Worm (Caenorhabditis elegans): ENCODE measurements around the gene F26F2.3.

Gene F26F2.3

ce11 chrV:20522219-20522618 is 44.1 kb downstream of the F26F2.3 start, which contains the start of the genes Y38H6C.9 and fbxa-150:
TSS of gene Y38H6C.9 (minus strand) at chrV:20522270.
TSS of gene fbxa-150 (plus strand) at chrV:20522598.
- no peak for TF ChIP-seq unc-62 (GFP tag; optimal IDR thresholded peaks at IDR 0.05)

- TF ChIP-seq unc-62 (GFP tag; optimal IDR thresholded peaks at IDR 0.05): no peak
These were observed 47.4 kb downstream of the F26F2.3 start, which contains the start of gene Y38H6C.25 for ce11 chrV:20518927-20519326. TSS of gene Y38H6C.25 (plus strand) at chrV:20519227.

DNA sequence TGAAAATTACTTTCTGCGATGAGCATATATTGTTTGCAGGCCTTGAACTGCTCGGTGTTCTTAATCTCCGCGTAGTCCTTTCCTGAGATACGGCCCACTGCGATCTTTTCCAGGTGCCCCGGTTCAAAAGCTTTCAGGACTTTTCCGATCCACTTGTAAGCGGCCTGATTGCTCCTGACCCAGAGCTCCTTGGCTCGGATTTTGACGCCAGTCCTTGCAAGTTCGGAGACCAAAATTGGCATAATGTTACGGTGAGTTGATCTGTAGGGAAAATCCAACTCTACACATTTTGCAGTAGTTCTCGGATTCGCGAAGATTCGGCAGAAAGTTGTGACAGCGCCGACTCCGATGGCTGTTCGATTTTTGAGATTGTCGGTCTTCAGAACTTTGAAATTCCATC is 49.3 kb downstream of the F26F2.3 start:
- no peak for TF ChIP-seq unc-62 (GFP tag; optimal IDR thresholded peaks at IDR 0.05)

Measured in whole organism, dauer.